Fruit fly (Drosophila melanogaster): ENCODE data around the gene CG32022.
A peak's percentile ranks its signal among the peaks of the same experiment; 100 is the strongest.

CG32022 gene

DNA sequence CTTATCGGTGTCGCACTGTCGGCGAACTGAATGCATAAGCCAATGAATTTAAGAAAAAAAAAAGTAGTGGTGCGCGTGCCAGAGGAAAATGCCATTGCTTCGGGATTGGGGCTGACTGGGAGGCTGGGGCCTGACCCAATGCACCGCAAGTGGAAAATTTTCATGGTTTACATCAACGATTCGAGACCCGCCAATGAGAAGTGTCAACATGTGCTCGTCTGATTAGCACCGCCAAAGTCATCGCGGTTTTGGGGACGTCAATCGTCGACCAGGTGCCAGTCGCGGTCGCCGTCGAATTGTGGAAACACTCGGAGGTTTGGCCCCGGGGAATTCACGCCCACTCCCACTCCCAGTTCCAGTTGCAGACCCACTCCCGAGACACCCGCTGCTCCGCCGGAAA lies 37.3 kb downstream of the CG32022 start (continued):
- TF ChIP-seq yki (optimal IDR thresholded peaks at IDR 0.05) (no peak), cas (GFP tag; IDR thresholded peaks at IDR 0.05) (no peak), mirr (GFP tag; optimal IDR thresholded peaks at IDR 0.05) (peak; percentile 2), CG8478 (optimal IDR thresholded peaks at IDR 0.05) (no peak), zf30C (GFP tag; optimal IDR thresholded peaks at IDR 0.05) (no peak), cad (GFP tag; optimal IDR thresholded peaks at IDR 0.05) (no peak), CG6689 (GFP tag; IDR thresholded peaks at IDR 0.05) (peak; percentile 27; the same call in 1 of the 2 replicates), CG34224 (GFP tag; IDR thresholded peaks at IDR 0.05; ENCODE audit: partially characterized antibody) (no peak), peb (GFP tag; IDR thresholded peaks at IDR 0.05) (no peak), CG14710 (tag; optimal IDR thresholded peaks at IDR 0.05) (no peak), Taf1 (GFP tag; IDR thresholded peaks at IDR 0.05) (no peak), CG17612 (GFP tag; IDR thresholded peaks at IDR 0.05) (no peak), CG7556 (GFP tag; optimal IDR thresholded peaks at IDR 0.05) (no peak), CG4854 (GFP tag; optimal IDR thresholded peaks at IDR 0.05) (no peak), Oaz (GFP tag; IDR thresholded peaks at IDR 0.05) (no peak), gcm (GFP tag; optimal IDR thresholded peaks at IDR 0.05) (no peak), insv (GFP tag; optimal IDR thresholded peaks at IDR 0.05) (no peak), Doc2 (GFP tag; IDR thresholded peaks at IDR 0.05) (no peak), CG8281 (tag; optimal IDR thresholded peaks at IDR 0.05) (no peak), en (GFP tag; optimal IDR thresholded peaks at IDR 0.05) (no peak), CG34376 (GFP tag; optimal IDR thresholded peaks at IDR 0.05) (no peak), otp (GFP tag; IDR thresholded peaks at IDR 0.05) (peak; percentile 91; the same call in 2 of the 3 replicates), CG30403 (GFP tag; optimal IDR thresholded peaks at IDR 0.05) (no peak), gfzf (GFP tag; optimal IDR thresholded peaks at IDR 0.05) (no peak), cwo (GFP tag; optimal IDR thresholded peaks at IDR 0.05) (peak; percentile 50), ERR (GFP tag; optimal IDR thresholded peaks at IDR 0.05) (no peak), CG15073 (GFP tag; optimal IDR thresholded peaks at IDR 0.05) (no peak), gcm2 (GFP tag; optimal IDR thresholded peaks at IDR 0.05) (no peak), Dek (tag; optimal IDR thresholded peaks at IDR 0.05) (no peak), CG9817 (tag; optimal IDR thresholded peaks at IDR 0.05) (no peak), ash1 (GFP tag; optimal IDR thresholded peaks at IDR 0.05) (no peak), row (GFP tag; IDR thresholded peaks at IDR 0.05) (no peak), CG10267 (tag; optimal IDR thresholded peaks at IDR 0.05) (no peak), fd64A (GFP tag; optimal IDR thresholded peaks at IDR 0.05) (peak; percentile 11), tna (GFP tag; IDR thresholded peaks at IDR 0.05; ENCODE audit: partially characterized antibody) (no peak), Gsc (GFP tag; IDR thresholded peaks at IDR 0.05) (no peak), lbe (GFP tag; optimal IDR thresholded peaks at IDR 0.05) (no peak), CG13424 (tag; optimal IDR thresholded peaks at IDR 0.05) (no peak), sd (tag; optimal IDR thresholded peaks at IDR 0.05) (no peak), Awh (GFP tag; IDR thresholded peaks at IDR 0.05) (no peak), CG32767 (GFP tag; IDR thresholded peaks at IDR 0.05) (no peak), emc (GFP tag; optimal IDR thresholded peaks at IDR 0.05) (no peak), CG6272 (GFP tag; IDR thresholded peaks at IDR 0.05) (no peak), shn (GFP tag; optimal IDR thresholded peaks at IDR 0.05) (no peak), CG16863 (GFP tag; optimal IDR thresholded peaks at IDR 0.05) (no peak), dm (GFP tag; optimal IDR thresholded peaks at IDR 0.05) (no peak), Hr3 (GFP tag; optimal IDR thresholded peaks at IDR 0.05) (no peak), gt (GFP tag; IDR thresholded peaks at IDR 0.05) (no peak), oc (tag; optimal IDR thresholded peaks at IDR 0.05) (no peak), CG12104 (GFP tag; optimal IDR thresholded peaks at IDR 0.05) (no peak), rib (GFP tag; IDR thresholded peaks at IDR 0.05) (0 out of 2 replicates have a peak, but pooled peaks have one; percentile 35), so (GFP tag; IDR thresholded peaks at IDR 0.05) (no peak; the same call in 2 of the 3 replicates), CG1647 (GFP tag; optimal IDR thresholded peaks at IDR 0.05) (no peak)
